Fruit fly (Drosophila melanogaster) whole organism, embryonic: ENCODE results near the gene CG2964.
A peak's percentile ranks its signal among the peaks of the same experiment; 100 is the strongest.

Experiments
- B-H2 ChIP-seq: fragments of 200-800 bp; sonication (Bioruptor generic); optimal IDR thresholded peaks from 2 replicates; lab custom pipeline; 2018; ENCODE audit warnings: missing biosample characterization, mild to moderate bottlenecking, missing genetic modification characterization
- BEAF-32 ChIP-seq: fragments of 200-800 bp; sonication (Bioruptor generic); optimal IDR thresholded peaks from 3 replicates; lab custom pipeline; 2017; ENCODE audit warnings: missing biosample characterization, missing genetic modification characterization, mild to moderate bottlenecking, moderate library complexity, missing genetic modification reagents
- CG10543 ChIP-seq: fragments of 200-800 bp; sonication (Bioruptor generic); optimal IDR thresholded peaks from 3 replicates; lab custom pipeline; 2017; ENCODE audit warnings: missing biosample characterization, mild to moderate bottlenecking, missing genetic modification characterization, moderate library complexity
- CG12071 ChIP-seq: fragments of 200-800 bp; sonication (Bioruptor generic); optimal IDR thresholded peaks from 3 replicates; lab custom pipeline; 2018; ENCODE audit warnings: missing biosample characterization, mild to moderate bottlenecking, missing genetic modification characterization
- CG12391 ChIP-seq: fragments of 200-800 bp; sonication (Bioruptor generic); optimal IDR thresholded peaks from 3 replicates; lab custom pipeline; 2018; ENCODE audit warnings: missing biosample characterization, mild to moderate bottlenecking, missing genetic modification characterization, moderate library complexity
- CG13296 ChIP-seq: fragments of 200-800 bp; sonication (Bioruptor generic); optimal IDR thresholded peaks from 3 replicates; lab custom pipeline; 2018; ENCODE audit warnings: missing biosample characterization, mild to moderate bottlenecking, missing genetic modification characterization
- CG13894 ChIP-seq: fragments of 200-800 bp; sonication (Bioruptor generic); optimal IDR thresholded peaks from 3 replicates; lab custom pipeline; 2018; ENCODE audit warnings: missing biosample characterization, mild to moderate bottlenecking, missing genetic modification characterization, moderate library complexity
- CG14014 ChIP-seq: fragments of 200-800 bp; sonication (Bioruptor generic); IDR thresholded peaks from 2 replicates; pipeline ENCODE4 v1.3.6; 2022; ENCODE audit warnings: missing biosample characterization, missing genetic modification characterization
- CG15269 ChIP-seq: fragments of 200-800 bp; sonication (Bioruptor generic); optimal IDR thresholded peaks from 2 replicates; lab custom pipeline; 2018; ENCODE audit warnings: missing biosample characterization, mild to moderate bottlenecking, missing genetic modification characterization, moderate library complexity
- CG16813 ChIP-seq: fragments of 200-800 bp; sonication (Bioruptor generic); IDR thresholded peaks from 3 replicates; pipeline ENCODE4 v1.3.6; 2022; ENCODE audit warnings: missing biosample characterization, missing genetic modification characterization; ENCODE audit not compliant: partially characterized antibody
- CG17328 ChIP-seq: fragments of 200-800 bp; sonication (Bioruptor generic); IDR thresholded peaks from 2 replicates; pipeline ENCODE4 v1.3.6; 2022; ENCODE audit warnings: missing biosample characterization, missing genetic modification characterization
- CG18262 ChIP-seq: fragments of 200-800 bp; optimal IDR thresholded peaks from 3 replicates; lab custom pipeline; 2019; ENCODE audit warnings: missing biosample characterization, mild to moderate bottlenecking, missing genetic modification characterization, moderate library complexity
- CG18599 ChIP-seq: fragments of 200-800 bp; sonication (Bioruptor generic); optimal IDR thresholded peaks from 3 replicates; lab custom pipeline; 2017; ENCODE audit warnings: missing biosample characterization, missing genetic modification characterization, mild to moderate bottlenecking, moderate library complexity, missing genetic modification reagents
- CG31388 ChIP-seq: fragments of 200-800 bp; sonication (Bioruptor generic); optimal IDR thresholded peaks from 2 replicates; lab custom pipeline; 2016; ENCODE audit warnings: missing biosample characterization, missing genetic modification characterization
- CG33213 ChIP-seq: fragments of 200-800 bp; sonication (Bioruptor generic); optimal IDR thresholded peaks from 3 replicates; lab custom pipeline; 2016; ENCODE audit warnings: missing biosample characterization, missing genetic modification characterization
- CG34376 ChIP-seq: fragments of 200-800 bp; sonication (Bioruptor generic); optimal IDR thresholded peaks from 2 replicates; lab custom pipeline; 2018; ENCODE audit warnings: missing biosample characterization, mild to moderate bottlenecking, missing genetic modification characterization
- CG9727 ChIP-seq: fragments of 200-800 bp; sonication (Bioruptor generic); optimal IDR thresholded peaks from 3 replicates; lab custom pipeline; 2017; ENCODE audit warnings: missing biosample characterization, mild to moderate bottlenecking, missing genetic modification characterization
- Doc3 ChIP-seq: fragments of 200-800 bp; sonication (Bioruptor generic); IDR thresholded peaks from 3 replicates; pipeline ENCODE4 v1.3.6; 2022; ENCODE audit warnings: missing biosample characterization, missing genetic modification characterization; ENCODE audit not compliant: partially characterized antibody
- Hmr ChIP-seq: fragments of 200-800 bp; sonication (Bioruptor generic); optimal IDR thresholded peaks from 3 replicates; lab custom pipeline; 2017; ENCODE audit warnings: mild to moderate bottlenecking, missing biosample characterization, missing genetic modification reagents, missing genetic modification characterization
- Jarid2 ChIP-seq: fragments of 200-800 bp; sonication (Bioruptor generic); optimal IDR thresholded peaks from 3 replicates; lab custom pipeline; 2017; ENCODE audit warnings: mild to moderate bottlenecking, missing biosample characterization, missing genetic modification reagents, missing genetic modification characterization
- Nf-YC ChIP-seq: fragments of 200-800 bp; optimal IDR thresholded peaks from 3 replicates; lab custom pipeline; 2019; ENCODE audit warnings: missing biosample characterization, mild to moderate bottlenecking, missing genetic modification characterization, moderate library complexity
- NfI ChIP-seq: fragments of 200-800 bp; sonication (Bioruptor generic); optimal IDR thresholded peaks from 3 replicates; lab custom pipeline; 2018; ENCODE audit warnings: missing biosample characterization, mild to moderate bottlenecking, missing genetic modification characterization, moderate library complexity
- Pdp1 ChIP-seq, 2 experiments: fragments of 200-800 bp; sonication (Bioruptor generic); optimal IDR thresholded peaks; 3 replicates each; lab custom pipeline; 2016; ENCODE audit warnings: missing biosample characterization in 2 of 2, missing genetic modification characterization in 2 of 2, mild to moderate bottlenecking in 1 of 2, moderate library complexity in 1 of 2
- Trl ChIP-seq, 3 experiments: fragments of >200 bp in 2 of 3; fragments of 200-800 bp in 1 of 3; sonication (Bioruptor generic) in 1 of 3; optimal IDR thresholded peaks; 2 replicates in 1 of 3; 3 replicates in 2 of 3; lab custom pipeline; 2016 to 2017; ENCODE audit warnings: missing biosample characterization in 1 of 3, missing genetic modification characterization in 1 of 3
- abd-A ChIP-seq: fragments of 200-800 bp; sonication (Bioruptor generic); optimal IDR thresholded peaks from 3 replicates; lab custom pipeline; 2019; ENCODE audit warnings: missing biosample characterization, mild to moderate bottlenecking, missing genetic modification characterization, moderate library complexity
- amos ChIP-seq: fragments of 200-800 bp; sonication (Bioruptor generic); IDR thresholded peaks from 2 replicates; pipeline ENCODE4 v1.3.6; 2022; ENCODE audit warnings: missing biosample characterization, missing genetic modification characterization; ENCODE audit not compliant: partially characterized antibody
- ato ChIP-seq: fragments of 200-800 bp; sonication (Bioruptor generic); IDR thresholded peaks from 2 replicates; pipeline ENCODE4 v1.3.6; 2022; ENCODE audit warnings: missing biosample characterization, missing genetic modification characterization; ENCODE audit not compliant: partially characterized antibody
- chn ChIP-seq: fragments of 200-800 bp; sonication (Bioruptor generic); optimal IDR thresholded peaks from 2 replicates; lab custom pipeline; 2016; ENCODE audit warnings: missing biosample characterization, missing genetic modification characterization
- gcm2 ChIP-seq: fragments of 200-800 bp; sonication (Bioruptor generic); optimal IDR thresholded peaks from 2 replicates; lab custom pipeline; 2016; ENCODE audit warnings: missing biosample characterization, missing genetic modification characterization
- grn ChIP-seq: fragments of 200-800 bp; sonication (Bioruptor generic); optimal IDR thresholded peaks from 3 replicates; lab custom pipeline; 2017; ENCODE audit warnings: missing biosample characterization, missing genetic modification characterization
- hkb ChIP-seq, 2 experiments: fragments of 200-800 bp in 1 of 2; fragments of >200 bp in 1 of 2; sonication (Bioruptor generic) in 1 of 2; IDR thresholded peaks in 1 of 2; optimal IDR thresholded peaks in 1 of 2; 2 replicates each; pipeline versions ENCODE4 v1.3.6 to Lab custom; 2017 to 2022; ENCODE audit warnings: missing biosample characterization in 1 of 2, missing genetic modification characterization in 1 of 2
- klu ChIP-seq: fragments of 200-800 bp; sonication (Bioruptor generic); IDR thresholded peaks from 2 replicates; pipeline ENCODE4 v1.3.6; 2022; ENCODE audit warnings: missing biosample characterization, missing genetic modification characterization
- kni ChIP-seq: fragments of 200-800 bp; sonication (Bioruptor generic); optimal IDR thresholded peaks from 3 replicates; lab custom pipeline; 2017; ENCODE audit warnings: mild to moderate bottlenecking, missing biosample characterization, missing genetic modification reagents, missing genetic modification characterization
- lola ChIP-seq, 3 experiments: fragments of >200 bp in 2 of 3; fragments of 200-800 bp in 1 of 3; sonication (Bioruptor generic) in 1 of 3; optimal IDR thresholded peaks; 2 replicates each; lab custom pipeline; 2017 to 2019; ENCODE audit warnings: missing biosample characterization in 3 of 3, missing genetic modification characterization in 3 of 3, mild to moderate bottlenecking in 1 of 3, moderate library complexity in 1 of 3
- luna ChIP-seq: fragments of 200-800 bp; sonication (Bioruptor generic); optimal IDR thresholded peaks from 2 replicates; lab custom pipeline; 2016; ENCODE audit warnings: missing biosample characterization, missing genetic modification characterization
- otp ChIP-seq: fragments of 200-800 bp; sonication (Bioruptor generic); IDR thresholded peaks from 3 replicates; pipeline ENCODE4, ENCODE4 v1.3.6; 2022; ENCODE audit warnings: missing biosample characterization, missing genetic modification characterization
- pan ChIP-seq, 4 experiments: fragments of >200 bp in 3 of 4; fragments of 200-800 bp in 1 of 4; sonication (Bioruptor generic) in 1 of 4; optimal IDR thresholded peaks in 3 of 4; IDR thresholded peaks in 1 of 4; 2 replicates each; pipeline versions ENCODE4 v1.3.6 to Lab custom; 2017 to 2022; ENCODE audit warnings: missing biosample characterization in 2 of 4, missing genetic modification characterization in 2 of 4, mixed read lengths in 1 of 4
- pb ChIP-seq: fragments of 200-800 bp; sonication (Bioruptor generic); optimal IDR thresholded peaks from 3 replicates; lab custom pipeline; 2016; ENCODE audit warnings: missing biosample characterization, missing genetic modification characterization
- sens-2 ChIP-seq: fragments of 200-800 bp; sonication (Bioruptor generic); IDR thresholded peaks from 2 replicates; pipeline ENCODE4 v1.3.6; 2022; ENCODE audit warnings: missing biosample characterization, missing genetic modification characterization
- sna ChIP-seq: fragments of 200-800 bp; sonication (Bioruptor generic); IDR thresholded peaks from 2 replicates; pipeline ENCODE4 v1.3.6; 2022; ENCODE audit warnings: missing biosample characterization, missing genetic modification characterization; ENCODE audit not compliant: partially characterized antibody
- sqz ChIP-seq: fragments of 200-800 bp; sonication (Bioruptor generic); optimal IDR thresholded peaks from 3 replicates; lab custom pipeline; 2018; ENCODE audit warnings: missing biosample characterization, mild to moderate bottlenecking, missing genetic modification characterization
- sug ChIP-seq: fragments of 200-800 bp; optimal IDR thresholded peaks from 2 replicates; lab custom pipeline; 2019; ENCODE audit warnings: missing biosample characterization, mild to moderate bottlenecking, missing genetic modification characterization, moderate library complexity
- unpg ChIP-seq: fragments of 200-800 bp; sonication (Bioruptor generic); optimal IDR thresholded peaks from 3 replicates; lab custom pipeline; 2018; ENCODE audit warnings: missing biosample characterization, mild to moderate bottlenecking, missing genetic modification characterization, moderate library complexity
- usp ChIP-seq: fragments of >200 bp; optimal IDR thresholded peaks from 2 replicates; lab custom pipeline; 2017; ENCODE audit warnings: missing biosample characterization, missing genetic modification characterization
- vvl ChIP-seq: fragments of 200-800 bp; sonication (Bioruptor generic); IDR thresholded peaks from 2 replicates; pipeline ENCODE4 v1.3.6; 2022; ENCODE audit warnings: missing biosample characterization, missing genetic modification characterization

The CG2964 gene

dm6 chr2L:2861885-2862620 is 49.8 kb downstream of the CG2964 start (continued):
- TF ChIP-seq Pdp1 (GFP tag; optimal IDR thresholded peaks at IDR 0.05; lab: Kevin White, UChicago) = peak in 1 of 2 experiments; percentile 80
- TF ChIP-seq CG31388 (GFP tag; lab: Kevin White, UChicago) = no peak
- TF ChIP-seq CG18599 (GFP tag; lab: Kevin White, UChicago) = peak; percentile 71
- no peak for TF ChIP-seq CG33213
- peak; percentile 23 for TF ChIP-seq CG9727
- TF ChIP-seq kni (GFP tag; lab: Kevin White, UChicago) = peak; percentile 16
- TF ChIP-seq grn (GFP tag; lab: Kevin White, UChicago) = peak; percentile 8
- 0 out of 3 replicates have a peak, but pooled peaks have one; percentile 35 for TF ChIP-seq Doc3 (GFP tag; lab: Robert Waterston, UW)
- 0 out of 3 replicates have a peak, but pooled peaks have one; percentile 64 for TF ChIP-seq otp (GFP tag; lab: Robert Waterston, UW)
- TF ChIP-seq BEAF-32 (GFP tag; lab: Kevin White, UChicago) = no peak
- TF ChIP-seq CG14014 (GFP tag; lab: Robert Waterston, UW) = 0 out of 2 replicates have a peak, but pooled peaks have one; percentile 6
- TF ChIP-seq amos (GFP tag; lab: Robert Waterston, UW) = peak; percentile 60; the same call in 1 of the 2 replicates
- peak; percentile 1 for TF ChIP-seq NfI (GFP tag; lab: Kevin White, UChicago)
- peak; percentile 43; the same call in 1 of the 3 replicates for TF ChIP-seq CG16813 (GFP tag; lab: Robert Waterston, UW)
- TF ChIP-seq CG18262 (tag; lab: Kevin White, UChicago) = peak; percentile 40
- TF ChIP-seq CG17328 (GFP tag; lab: Robert Waterston, UW) = peak; percentile 99
- no peak for TF ChIP-seq sens-2 (GFP tag; lab: Robert Waterston, UW)
- peak; percentile 31 for TF ChIP-seq sug (tag; lab: Kevin White, UChicago)
- TF ChIP-seq lola (GFP tag; optimal IDR thresholded peaks at IDR 0.05; lab: Kevin White, UChicago) = peak in 1 of 3 experiments; percentile 1
- TF ChIP-seq pan (optimal IDR thresholded peaks at IDR 0.05; lab: Kevin White, UChicago) = no peak
- peak in 1 of 2 experiments; percentile 34 for TF ChIP-seq pan (GFP tag; optimal IDR thresholded peaks at IDR 0.05 in 1 of 2, IDR thresholded peaks at IDR 0.05 in 1 of 2)
- no peak for TF ChIP-seq klu (GFP tag; lab: Robert Waterston, UW)
- peak; percentile 6 for TF ChIP-seq CG12391 (tag; lab: Kevin White, UChicago)
- TF ChIP-seq Hmr (GFP tag; lab: Kevin White, UChicago) = peak; percentile 3
- peak; percentile 0 for TF ChIP-seq CG15269 (tag; lab: Kevin White, UChicago)
- peak; percentile 35 for TF ChIP-seq CG10543 (GFP tag; lab: Kevin White, UChicago)
- TF ChIP-seq usp (GFP tag; lab: Kevin White, UChicago) = no peak
- TF ChIP-seq Trl (optimal IDR thresholded peaks at IDR 0.05; lab: Kevin White, UChicago) = peak; percentile 67
- TF ChIP-seq Trl (GFP tag; optimal IDR thresholded peaks at IDR 0.05; lab: Kevin White, UChicago) = peak; percentile 14
- peak; percentile 88 for TF ChIP-seq Jarid2 (GFP tag; lab: Kevin White, UChicago)
- TF ChIP-seq unpg = peak; percentile 10
- no peak for TF ChIP-seq luna
- TF ChIP-seq CG13894 = peak; percentile 25
- no peak for TF ChIP-seq chn (GFP tag; lab: Kevin White, UChicago)
- TF ChIP-seq CG12071 (GFP tag; lab: Kevin White, UChicago) = peak; percentile 25
- TF ChIP-seq CG13296 (GFP tag; lab: Kevin White, UChicago) = peak; percentile 33
- TF ChIP-seq CG34376 (GFP tag; lab: Kevin White, UChicago) = peak; percentile 53
- TF ChIP-seq hkb (optimal IDR thresholded peaks at IDR 0.05; lab: Kevin White, UChicago) = peak; percentile 98
- TF ChIP-seq hkb (GFP tag; IDR thresholded peaks at IDR 0.05; lab: Robert Waterston, UW) = no peak; the same call in none of the 2 replicates
- TF ChIP-seq abd-A = peak; percentile 73
- no peak for TF ChIP-seq pb
- TF ChIP-seq B-H2 (GFP tag; lab: Kevin White, UChicago) = no peak
- TF ChIP-seq vvl = peak; percentile 58; the same call in 1 of the 2 replicates
- peak; percentile 19 for TF ChIP-seq sqz (GFP tag; lab: Kevin White, UChicago)
- TF ChIP-seq sna (GFP tag; lab: Robert Waterston, UW) = 0 out of 2 replicates have a peak, but pooled peaks have one; percentile 39
- TF ChIP-seq ato (GFP tag; lab: Robert Waterston, UW) = peak; percentile 51; the same call in 1 of the 2 replicates
- peak; percentile 15 for TF ChIP-seq Nf-YC (tag; lab: Kevin White, UChicago)
- no peak for TF ChIP-seq gcm2 (GFP tag; lab: Kevin White, UChicago)
